Fruit fly (Drosophila melanogaster) whole organism, prepupa: ENCODE results near the gene ND-23.

ENCODE experiments used
- Blimp-1 ChIP-seq: fragments of 200-800 bp; sonication (Bioruptor generic); optimal IDR thresholded peaks from 3 replicates; lab custom pipeline; 2017; ENCODE audit warnings: missing biosample characterization, missing genetic modification characterization, mild to moderate bottlenecking, moderate library complexity, missing genetic modification reagents
- CG10631 ChIP-seq: fragments of 200-800 bp; sonication (Bioruptor generic); optimal IDR thresholded peaks from 2 replicates; lab custom pipeline; 2016; ENCODE audit warnings: missing biosample characterization, missing genetic modification characterization
- CG3919 ChIP-seq: fragments of 200-800 bp; sonication (Bioruptor generic); optimal IDR thresholded peaks from 3 replicates; lab custom pipeline; 2016; ENCODE audit warnings: missing biosample characterization, missing genetic modification characterization
- CG6808 ChIP-seq: fragments of 200-800 bp; sonication (Bioruptor generic); optimal IDR thresholded peaks from 3 replicates; lab custom pipeline; 2017; ENCODE audit warnings: missing biosample characterization, missing genetic modification characterization, mild to moderate bottlenecking, moderate library complexity, missing genetic modification reagents
- CG7368 ChIP-seq: fragments of 200-800 bp; sonication (Bioruptor generic); optimal IDR thresholded peaks from 3 replicates; lab custom pipeline; 2016; ENCODE audit warnings: missing biosample characterization, missing genetic modification characterization
- CG9139 ChIP-seq: fragments of 200-800 bp; sonication (Bioruptor generic); optimal IDR thresholded peaks from 3 replicates; lab custom pipeline; 2017; ENCODE audit warnings: missing biosample characterization, mild to moderate bottlenecking, missing genetic modification characterization
- Eip93F ChIP-seq: fragments of 200-800 bp; sonication (Bioruptor generic); optimal IDR thresholded peaks from 2 replicates; lab custom pipeline; 2016; ENCODE audit warnings: missing biosample characterization, mild to moderate bottlenecking, missing genetic modification characterization
- Ets21C ChIP-seq: fragments of 200-800 bp; sonication (Bioruptor generic); optimal IDR thresholded peaks from 3 replicates; lab custom pipeline; 2016; ENCODE audit warnings: missing biosample characterization, missing genetic modification characterization
- Hr38 ChIP-seq: sonication (Bioruptor generic); optimal IDR thresholded peaks from 2 replicates; lab custom pipeline; 2016; ENCODE audit warnings: missing biosample characterization, missing genetic modification characterization
- OdsH ChIP-seq: fragments of 200-800 bp; sonication (Bioruptor generic); optimal IDR thresholded peaks from 3 replicates; lab custom pipeline; 2016; ENCODE audit warnings: missing biosample characterization, missing genetic modification characterization
- Smox ChIP-seq: fragments of 200-800 bp; sonication (Bioruptor generic); optimal IDR thresholded peaks from 3 replicates; lab custom pipeline; 2016; ENCODE audit warnings: missing biosample characterization, missing genetic modification characterization
- cyc ChIP-seq: fragments of 200-800 bp; sonication (Bioruptor generic); optimal IDR thresholded peaks from 3 replicates; lab custom pipeline; 2016; ENCODE audit warnings: missing biosample characterization, missing genetic modification characterization
- spab ChIP-seq: fragments of 200-800 bp; sonication (Bioruptor generic); optimal IDR thresholded peaks from 2 replicates; lab custom pipeline; 2017; ENCODE audit warnings: missing biosample characterization, mild to moderate bottlenecking, missing genetic modification characterization, missing genetic modification reagents
- vri ChIP-seq: fragments of 200-800 bp; sonication (Bioruptor generic); optimal IDR thresholded peaks from 3 replicates; lab custom pipeline; 2016; ENCODE audit warnings: missing biosample characterization, mild to moderate bottlenecking, missing genetic modification characterization

dm6 chr3R:15816276-15816675 lies 20.6 kb downstream of the ND-23 start:
- TF ChIP-seq spab (GFP tag; lab: Kevin White, UChicago) (no peak), vri (GFP tag; lab: Kevin White, UChicago) (no peak), CG6808 (no peak), OdsH (GFP tag; lab: Kevin White, UChicago) (peak; percentile 47), cyc (peak; percentile 32), CG9139 (GFP tag; lab: Kevin White, UChicago) (no peak), CG7368 (GFP tag; lab: Kevin White, UChicago) (peak; percentile 33), Hr38 (GFP tag; lab: Kevin White, UChicago) (no peak), Ets21C (GFP tag; lab: Kevin White, UChicago) (peak; percentile 4), CG3919 (GFP tag; lab: Kevin White, UChicago) (no peak), CG10631 (GFP tag; lab: Kevin White, UChicago) (peak; percentile 47), Eip93F (GFP tag; lab: Kevin White, UChicago) (no peak), Smox (GFP tag; lab: Kevin White, UChicago) (peak; percentile 24), Blimp-1 (no peak)
